Worm (Caenorhabditis elegans) whole organism, L4/young adult: ENCODE data around the gene C16C8.19.

Source experiments
- W03F9.2 ChIP-seq: fragments of 150-350 bp; optimal IDR thresholded peaks from 2 replicates; lab custom pipeline; 2014; ENCODE audit warnings: missing biosample characterization, missing genetic modification characterization
- dao-5 ChIP-seq: sonication (generic microtip); optimal IDR thresholded peaks from 2 replicates; lab custom pipeline; 2016; ENCODE audit warnings: missing genotype, missing genetic modification characterization, moderate library complexity, missing compliant biosample characterization
- him-1 ChIP-seq: sonication (generic microtip); optimal IDR thresholded peaks from 2 replicates; lab custom pipeline; 2016; ENCODE audit warnings: missing genotype, missing genetic modification reagents, missing genetic modification characterization, missing compliant biosample characterization

- TF ChIP-seq dao-5 (no peak), W03F9.2 (no peak), him-1 (tag; lab: Kevin White, UChicago) (no peak)
These were observed 912 bp downstream of the C16C8.19 start for ce11 chrII:3459199-3459598.
